Fruit fly (Drosophila melanogaster) whole organism, embryonic: Measurements from ENCODE around the gene Cchl.
A peak's percentile ranks its signal among the peaks of the same experiment; 100 is the strongest.

ENCODE experiments used
- Blimp-1 ChIP-seq: fragments of 200-800 bp; sonication (Bioruptor generic); optimal IDR thresholded peaks from 3 replicates; lab custom pipeline; 2018; ENCODE audit warnings: missing biosample characterization, missing genetic modification characterization, mild to moderate bottlenecking, moderate library complexity, missing genetic modification reagents
- CG10209 ChIP-seq: fragments of 200-800 bp; sonication (Bioruptor generic); optimal IDR thresholded peaks from 3 replicates; lab custom pipeline; 2017; ENCODE audit warnings: missing biosample characterization, mild to moderate bottlenecking, missing genetic modification characterization, missing genetic modification reagents
- CG10274 ChIP-seq: fragments of 200-800 bp; sonication (Bioruptor generic); optimal IDR thresholded peaks from 3 replicates; lab custom pipeline; 2017; ENCODE audit warnings: missing biosample characterization, mild to moderate bottlenecking, missing genetic modification characterization
- CG11504 ChIP-seq: fragments of 200-800 bp; sonication (Bioruptor generic); optimal IDR thresholded peaks from 3 replicates; lab custom pipeline; 2019; ENCODE audit warnings: missing biosample characterization, mild to moderate bottlenecking, missing genetic modification characterization, moderate library complexity
- CG12104 ChIP-seq: fragments of 200-800 bp; sonication (Bioruptor generic); optimal IDR thresholded peaks from 3 replicates; lab custom pipeline; 2016; ENCODE audit warnings: missing biosample characterization, missing genetic modification characterization
- CG13424 ChIP-seq: fragments of 200-800 bp; sonication (Bioruptor generic); optimal IDR thresholded peaks from 2 replicates; lab custom pipeline; 2019; ENCODE audit warnings: missing biosample characterization, mild to moderate bottlenecking, missing genetic modification characterization, moderate library complexity
- CG13894 ChIP-seq: fragments of 200-800 bp; sonication (Bioruptor generic); optimal IDR thresholded peaks from 3 replicates; lab custom pipeline; 2018; ENCODE audit warnings: missing biosample characterization, mild to moderate bottlenecking, missing genetic modification characterization, moderate library complexity
- CG1603 ChIP-seq: fragments of 200-800 bp; sonication (Bioruptor generic); optimal IDR thresholded peaks from 2 replicates; lab custom pipeline; 2019; ENCODE audit warnings: missing biosample characterization, mild to moderate bottlenecking, missing genetic modification characterization, moderate library complexity
- CG18599 ChIP-seq: fragments of 200-800 bp; sonication (Bioruptor generic); optimal IDR thresholded peaks from 3 replicates; lab custom pipeline; 2017; ENCODE audit warnings: missing biosample characterization, missing genetic modification characterization, mild to moderate bottlenecking, moderate library complexity, missing genetic modification reagents
- CG2889 ChIP-seq: fragments of 200-800 bp; sonication (Bioruptor generic); IDR thresholded peaks from 3 replicates; pipeline ENCODE4 v1.3.6; 2022; ENCODE audit warnings: missing biosample characterization, missing genetic modification characterization
- CG31441 ChIP-seq: fragments of 200-800 bp; sonication (Bioruptor generic); IDR thresholded peaks from 2 replicates; pipeline ENCODE4 v1.3.6; 2022; ENCODE audit warnings: missing biosample characterization, missing genetic modification characterization
- CG33213 ChIP-seq: fragments of 200-800 bp; sonication (Bioruptor generic); optimal IDR thresholded peaks from 3 replicates; lab custom pipeline; 2016; ENCODE audit warnings: missing biosample characterization, missing genetic modification characterization
- CG4360 ChIP-seq: fragments of 200-800 bp; sonication (Bioruptor generic); IDR thresholded peaks from 2 replicates; pipeline ENCODE4 v1.3.6; 2022; ENCODE audit warnings: missing biosample characterization, missing genetic modification characterization
- CG4707 ChIP-seq: fragments of 200-800 bp; sonication (Bioruptor generic); optimal IDR thresholded peaks from 2 replicates; lab custom pipeline; 2018; ENCODE audit warnings: missing biosample characterization, mild to moderate bottlenecking, missing genetic modification characterization, moderate library complexity
- CG6175 ChIP-seq: fragments of 200-800 bp; sonication (Bioruptor generic); IDR thresholded peaks from 3 replicates; pipeline ENCODE4 v1.3.6; 2022; ENCODE audit warnings: missing biosample characterization, missing genetic modification characterization
- CG6272 ChIP-seq: fragments of 200-800 bp; sonication (Bioruptor generic); IDR thresholded peaks from 2 replicates; pipeline ENCODE4 v1.3.6; 2022; ENCODE audit warnings: missing biosample characterization, missing genetic modification characterization
- CG7357 ChIP-seq: fragments of 200-800 bp; sonication (Bioruptor generic); IDR thresholded peaks from 3 replicates; pipeline ENCODE4 v1.3.6; 2022; ENCODE audit warnings: missing biosample characterization, missing genetic modification characterization
- CG7839 ChIP-seq: fragments of 200-800 bp; sonication (Bioruptor generic); optimal IDR thresholded peaks from 3 replicates; lab custom pipeline; 2018; ENCODE audit warnings: missing biosample characterization, mild to moderate bottlenecking, missing genetic modification characterization, moderate library complexity
- CG7928 ChIP-seq: fragments of 200-800 bp; sonication (Bioruptor generic); optimal IDR thresholded peaks from 2 replicates; lab custom pipeline; 2017; ENCODE audit warnings: missing biosample characterization, mild to moderate bottlenecking, missing genetic modification characterization
- CG8388 ChIP-seq: fragments of 200-800 bp; sonication (Bioruptor generic); optimal IDR thresholded peaks from 2 replicates; lab custom pipeline; 2019; ENCODE audit warnings: missing biosample characterization, mild to moderate bottlenecking, missing genetic modification characterization, moderate library complexity
- Fer1 ChIP-seq: fragments of 200-800 bp; sonication (Bioruptor generic); optimal IDR thresholded peaks from 2 replicates; lab custom pipeline; 2017; ENCODE audit warnings: missing biosample characterization, mild to moderate bottlenecking, missing genetic modification characterization
- GATAe ChIP-seq: fragments of 200-800 bp; sonication (Bioruptor generic); conservative IDR thresholded peaks from 2 replicates; pipeline ENCODE4 v1.3.6; 2022; ENCODE audit warnings: missing biosample characterization, missing genetic modification characterization
- HmgD ChIP-seq: fragments of 200-800 bp; sonication (Bioruptor generic); optimal IDR thresholded peaks from 3 replicates; lab custom pipeline; 2016; ENCODE audit warnings: missing biosample characterization, missing genetic modification characterization
- HmgZ ChIP-seq: fragments of 200-800 bp; sonication (Bioruptor generic); optimal IDR thresholded peaks from 2 replicates; lab custom pipeline; 2018; ENCODE audit warnings: missing biosample characterization, mild to moderate bottlenecking, missing genetic modification characterization
- MTF-1 ChIP-seq: fragments of 200-800 bp; sonication (Bioruptor generic); optimal IDR thresholded peaks from 2 replicates; lab custom pipeline; 2018; ENCODE audit warnings: missing biosample characterization, mild to moderate bottlenecking, missing genetic modification characterization, borderline replicate concordance
- Meics ChIP-seq: fragments of 200-800 bp; sonication (Bioruptor generic); optimal IDR thresholded peaks from 2 replicates; lab custom pipeline; 2017; ENCODE audit warnings: missing biosample characterization, mild to moderate bottlenecking, missing genetic modification characterization
- Neu2 ChIP-seq: fragments of 200-800 bp; sonication (Bioruptor generic); optimal IDR thresholded peaks from 3 replicates; lab custom pipeline; 2016; ENCODE audit warnings: missing biosample characterization, missing genetic modification characterization, borderline replicate concordance
- Nf-YC ChIP-seq: fragments of 200-800 bp; optimal IDR thresholded peaks from 3 replicates; lab custom pipeline; 2019; ENCODE audit warnings: missing biosample characterization, mild to moderate bottlenecking, missing genetic modification characterization, moderate library complexity
- Opbp ChIP-seq: fragments of 200-800 bp; sonication (Bioruptor generic); IDR thresholded peaks from 3 replicates; pipeline ENCODE4 v1.3.6; 2022; ENCODE audit warnings: missing biosample characterization, missing genetic modification characterization; ENCODE audit not compliant: partially characterized antibody
- Sin3A ChIP-seq: fragments of >200 bp; optimal IDR thresholded peaks from 2 replicates; lab custom pipeline; 2018
- Six4 ChIP-seq: fragments of 200-800 bp; sonication (Bioruptor generic); optimal IDR thresholded peaks from 2 replicates; lab custom pipeline; 2016; ENCODE audit warnings: missing biosample characterization, missing genetic modification characterization
- Stat92E ChIP-seq, 3 experiments: fragments of >200 bp in 2 of 3; fragments of 200-800 bp in 1 of 3; sonication (Bioruptor generic) in 1 of 3; optimal IDR thresholded peaks; 2 replicates each; lab custom pipeline; 2017 to 2019; ENCODE audit warnings: missing biosample characterization in 3 of 3, missing genetic modification characterization in 3 of 3, mild to moderate bottlenecking in 1 of 3, moderate library complexity in 1 of 3
- ac ChIP-seq: fragments of 200-800 bp; sonication (Bioruptor generic); optimal IDR thresholded peaks from 3 replicates; lab custom pipeline; 2017; ENCODE audit warnings: missing biosample characterization, mild to moderate bottlenecking, missing genetic modification characterization
- chinmo ChIP-seq: fragments of 200-800 bp; sonication (Bioruptor generic); IDR thresholded peaks from 4 replicates; pipeline ENCODE4 v1.3.6; 2022; ENCODE audit warnings: missing biosample characterization, missing genetic modification characterization; ENCODE audit not compliant: partially characterized antibody
- crol ChIP-seq: fragments of 200-800 bp; sonication (Bioruptor generic); IDR thresholded peaks from 2 replicates; pipeline ENCODE4 v1.3.6; 2022; ENCODE audit warnings: missing biosample characterization, missing genetic modification characterization
- fd64A ChIP-seq: fragments of 200-800 bp; sonication (Bioruptor generic); optimal IDR thresholded peaks from 3 replicates; lab custom pipeline; 2018; ENCODE audit warnings: missing biosample characterization, mild to moderate bottlenecking, missing genetic modification characterization
- jigr1 ChIP-seq: fragments of 200-800 bp; sonication (Bioruptor generic); IDR thresholded peaks from 3 replicates; pipeline ENCODE4 v1.3.6; 2022; ENCODE audit warnings: missing biosample characterization, missing genetic modification characterization
- knrl ChIP-seq: fragments of 200-800 bp; sonication (Bioruptor generic); IDR thresholded peaks from 3 replicates; pipeline ENCODE4 v1.3.6; 2022; ENCODE audit warnings: missing biosample characterization, missing genetic modification characterization; ENCODE audit not compliant: partially characterized antibody
- phol ChIP-seq: fragments of 200-800 bp; sonication (Bioruptor generic); optimal IDR thresholded peaks from 3 replicates; lab custom pipeline; 2018; ENCODE audit warnings: missing biosample characterization, mild to moderate bottlenecking, missing genetic modification characterization, moderate library complexity
- scrt ChIP-seq: fragments of 200-800 bp; sonication (Bioruptor generic); optimal IDR thresholded peaks from 2 replicates; lab custom pipeline; 2018; ENCODE audit warnings: missing biosample characterization, mild to moderate bottlenecking, missing genetic modification characterization, moderate library complexity
- shn ChIP-seq: fragments of 200-800 bp; sonication (Bioruptor generic); optimal IDR thresholded peaks from 3 replicates; lab custom pipeline; 2016; ENCODE audit warnings: missing biosample characterization, missing genetic modification characterization
- sima ChIP-seq: fragments of 200-800 bp; sonication (Bioruptor generic); optimal IDR thresholded peaks from 2 replicates; lab custom pipeline; 2016; ENCODE audit warnings: missing biosample characterization, missing genetic modification characterization
- sisA ChIP-seq: fragments of 200-800 bp; sonication (Bioruptor generic); IDR thresholded peaks from 2 replicates; pipeline ENCODE4 v1.3.6; 2022; ENCODE audit warnings: missing biosample characterization, missing genetic modification characterization
- sna ChIP-seq: fragments of 200-800 bp; sonication (Bioruptor generic); IDR thresholded peaks from 2 replicates; pipeline ENCODE4 v1.3.6; 2022; ENCODE audit warnings: missing biosample characterization, missing genetic modification characterization; ENCODE audit not compliant: partially characterized antibody
- tna ChIP-seq: fragments of 200-800 bp; sonication (Bioruptor generic); IDR thresholded peaks from 2 replicates; pipeline ENCODE4 v1.3.6; 2022; ENCODE audit warnings: missing biosample characterization, missing genetic modification characterization; ENCODE audit not compliant: partially characterized antibody
- trh ChIP-seq: fragments of 200-800 bp; sonication (Bioruptor generic); optimal IDR thresholded peaks from 2 replicates; lab custom pipeline; 2016; ENCODE audit warnings: missing biosample characterization, missing genetic modification characterization
- wdn ChIP-seq: fragments of 200-800 bp; sonication (Bioruptor generic); IDR thresholded peaks from 2 replicates; pipeline ENCODE4 v1.3.6; 2022; ENCODE audit warnings: missing biosample characterization, missing genetic modification characterization
- wek ChIP-seq: fragments of 200-800 bp; sonication (Bioruptor generic); optimal IDR thresholded peaks from 3 replicates; lab custom pipeline; 2018; ENCODE audit warnings: missing biosample characterization, mild to moderate bottlenecking, missing genetic modification characterization, moderate library complexity
- zen ChIP-seq: fragments of 200-800 bp; sonication (Bioruptor generic); optimal IDR thresholded peaks from 3 replicates; lab custom pipeline; 2018; ENCODE audit warnings: missing biosample characterization, mild to moderate bottlenecking, missing genetic modification characterization, moderate library complexity

Cchl gene

DNA sequence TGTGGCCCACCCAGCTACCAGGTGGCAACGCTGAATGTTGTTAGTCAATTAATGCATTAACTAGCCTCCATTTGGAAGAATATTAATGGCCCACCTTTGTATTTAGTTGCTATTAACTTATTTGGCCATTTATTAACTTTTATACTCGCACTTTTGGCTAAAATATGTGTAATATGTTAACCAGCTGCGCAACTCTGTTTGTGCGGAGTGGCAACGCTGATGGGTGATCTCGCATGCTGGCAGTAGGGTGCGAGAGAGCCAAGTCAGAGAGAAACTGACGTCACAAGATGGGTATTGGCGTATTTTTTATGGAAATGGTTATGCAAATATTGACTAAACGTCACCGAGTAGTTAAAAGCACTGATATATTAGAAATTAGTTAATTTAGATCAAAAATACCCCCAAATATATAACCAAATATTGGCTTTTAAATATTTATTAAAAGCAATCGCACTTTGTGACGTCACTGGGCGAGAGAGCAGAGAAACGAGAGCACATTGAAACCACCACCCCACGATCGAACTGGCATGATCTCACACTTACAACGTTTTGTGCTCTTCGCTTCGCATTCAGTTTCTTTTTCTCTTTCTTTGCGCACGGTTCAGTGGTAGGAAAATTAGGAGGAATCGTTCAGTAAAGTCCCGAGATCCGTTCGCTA is 14.5 kb upstream of the Cchl start, which contains the start of gene how (continued):
- TF ChIP-seq Six4 (GFP tag; lab: Kevin White, UChicago) (no peak), ac (GFP tag; lab: Kevin White, UChicago) (no peak), CG13894 (tag; lab: Kevin White, UChicago) (peak; percentile 33), CG7839 (tag; lab: Kevin White, UChicago) (no peak), Stat92E (GFP tag; optimal IDR thresholded peaks at IDR 0.05; lab: Kevin White, UChicago) (no peak), CG11504 (tag; lab: Kevin White, UChicago) (peak; percentile 40), Opbp (GFP tag; lab: Robert Waterston, UW) (0 out of 3 replicates have a peak, but pooled peaks have one; percentile 32), CG12104 (GFP tag; lab: Kevin White, UChicago) (no peak), CG13424 (tag; lab: Kevin White, UChicago) (peak; percentile 8), CG10274 (GFP tag; lab: Kevin White, UChicago) (no peak), wdn (no peak), Blimp-1 (peak; percentile 17), chinmo (no peak), Fer1 (GFP tag; lab: Kevin White, UChicago) (no peak), CG33213 (no peak), CG10209 (GFP tag; lab: Kevin White, UChicago) (no peak), CG7928 (no peak), sisA (GFP tag; lab: Robert Waterston, UW) (no peak), CG18599 (peak; percentile 31), HmgD (GFP tag; lab: Kevin White, UChicago) (peak; percentile 41), MTF-1 (GFP tag; lab: Kevin White, UChicago) (peak; percentile 91), Meics (GFP tag; lab: Kevin White, UChicago) (no peak), CG31441 (GFP tag; lab: Robert Waterston, UW) (no peak; the same call in 1 of the 2 replicates), phol (tag; lab: Kevin White, UChicago) (peak; percentile 46), fd64A (GFP tag; lab: Kevin White, UChicago) (no peak), sna (GFP tag; lab: Robert Waterston, UW) (no peak), HmgZ (tag; lab: Kevin White, UChicago) (peak; percentile 78), tna (no peak), CG4360 (GFP tag; lab: Robert Waterston, UW) (no peak), CG7357 (no peak), sima (GFP tag; lab: Kevin White, UChicago) (no peak), CG6272 (GFP tag; lab: Robert Waterston, UW) (no peak), Neu2 (no peak), shn (GFP tag; lab: Kevin White, UChicago) (peak; percentile 11), wek (no peak), GATAe (no peak), scrt (GFP tag; lab: Kevin White, UChicago) (no peak), trh (GFP tag; lab: Kevin White, UChicago) (no peak), CG8388 (GFP tag; lab: Kevin White, UChicago) (peak; percentile 8), CG4707 (GFP tag; lab: Kevin White, UChicago) (no peak), CG1603 (tag; lab: Kevin White, UChicago) (peak; percentile 78), knrl (GFP tag; lab: Robert Waterston, UW) (no peak), jigr1 (GFP tag; lab: Robert Waterston, UW) (no peak), Sin3A (lab: Kevin White, UChicago) (peak; percentile 90), crol (GFP tag; lab: Robert Waterston, UW) (no peak), CG6175 (GFP tag; lab: Robert Waterston, UW) (no peak), Nf-YC (tag; lab: Kevin White, UChicago) (peak; percentile 37), CG2889 (GFP tag; lab: Robert Waterston, UW) (no peak), zen (peak; percentile 1)
